Worm (Caenorhabditis elegans) whole organism, L4 larva: ENCODE measurements around the gene let-716.

Source experiments
- daf-8 ChIP-seq: fragments of 200-800 bp; sonication (Bioruptor generic); IDR thresholded peaks from 2 replicates; pipeline ENCODE4 v1.3.6; 2022; ENCODE audit warnings: missing genetic modification characterization, missing compliant biosample characterization
- fkh-10 ChIP-seq: fragments of 150-350 bp; optimal IDR thresholded peaks from 2 replicates; lab custom pipeline; 2014; ENCODE audit warnings: missing biosample characterization, missing genetic modification reagents, missing genetic modification characterization
- lir-3 ChIP-seq: sonication (generic microtip); optimal IDR thresholded peaks from 2 replicates; lab custom pipeline; 2016; ENCODE audit warnings: mild to moderate bottlenecking, missing genetic modification characterization, missing compliant biosample characterization
- mdl-1 ChIP-seq, 2 experiments: fragments of 150-350 bp in 1 of 2; sonication (generic microtip) in 1 of 2; optimal IDR thresholded peaks; 2 replicates each; lab custom pipeline; 2014 to 2017; ENCODE audit warnings: missing biosample characterization in 2 of 2, missing genetic modification characterization in 2 of 2
- mep-1 ChIP-seq: fragments of 150-350 bp; sonication (generic microtip); optimal IDR thresholded peaks from 3 replicates; lab custom pipeline; 2014; ENCODE audit warnings: missing biosample characterization, missing genetic modification characterization
- nhr-76 ChIP-seq: fragments of 150-350 bp; optimal IDR thresholded peaks from 2 replicates; lab custom pipeline; 2014; ENCODE audit warnings: missing biosample characterization, missing genetic modification characterization
- spr-1 ChIP-seq: sonication (generic microtip); optimal IDR thresholded peaks from 2 replicates; lab custom pipeline; 2016; ENCODE audit warnings: mild to moderate bottlenecking, missing genetic modification characterization, missing compliant biosample characterization
- unc-130 ChIP-seq: sonication (generic microtip); optimal IDR thresholded peaks from 2 replicates; lab custom pipeline; 2016; ENCODE audit warnings: missing genetic modification reagents, missing genetic modification characterization, missing compliant biosample characterization
- unc-62 ChIP-seq, 3 experiments: fragments of 150-350 bp in 1 of 3; sonication (generic microtip); optimal IDR thresholded peaks in 2 of 3; peaks in 1 of 3; 1 replicate in 1 of 3; 2 replicates in 2 of 3; lab custom pipeline; 2014 to 2017; ENCODE audit warnings: missing biosample characterization in 3 of 3, missing genetic modification characterization in 3 of 3, missing genetic modification reagents in 3 of 3, missing genotype in 1 of 3
- ztf-7 ChIP-seq: fragments of 150-350 bp; optimal IDR thresholded peaks from 2 replicates; lab custom pipeline; 2014; ENCODE audit warnings: missing biosample characterization, missing genetic modification characterization

ce11 chrIII:6421473-6421872, 38.1 kb downstream of the let-716 start:
- no peak for TF ChIP-seq unc-130
- no peak for TF ChIP-seq daf-8 (GFP tag; lab: Robert Waterston, UW)
- no peak for TF ChIP-seq ztf-7
- no peak for TF ChIP-seq nhr-76 (tag; lab: Kevin White, UChicago)
- no peak for TF ChIP-seq mdl-1 (tag; optimal IDR thresholded peaks at IDR 0.05; lab: Kevin White, UChicago)
- TF ChIP-seq unc-62 (GFP tag; optimal IDR thresholded peaks at IDR 0.05 in 1 of 2; lab: Kevin White, UChicago): no peak
- no peak for TF ChIP-seq unc-62 (tag; optimal IDR thresholded peaks at IDR 0.05; lab: Kevin White, UChicago)
- no peak for TF ChIP-seq lir-3 (tag; lab: Kevin White, UChicago)
- TF ChIP-seq fkh-10 (GFP tag; lab: Kevin White, UChicago): no peak
- TF ChIP-seq spr-1 (tag; lab: Kevin White, UChicago): no peak
- TF ChIP-seq mep-1 (tag; lab: Kevin White, UChicago): no peak
